Fruit fly (Drosophila melanogaster): ENCODE measurements around the gene CG4553.
A peak's percentile ranks its signal among the peaks of the same experiment; 100 is the strongest.

Gene CG4553

dm6 chr3R:25515450-25516288, 39.0 kb upstream of the CG4553 start, which contains the start of gene msi (continued):
- TF ChIP-seq Pdp1 (GFP tag; optimal IDR thresholded peaks at IDR 0.05) (peak; percentile 69 to 80), Dip2 (GFP tag; IDR thresholded peaks at IDR 0.05) (peak; percentile 71), CG7928 (GFP tag; optimal IDR thresholded peaks at IDR 0.05) (peak; percentile 78), ara (GFP tag; IDR thresholded peaks at IDR 0.05) (peak; percentile 99), CG16863 (GFP tag; optimal IDR thresholded peaks at IDR 0.05) (peak; percentile 62), CG32532 (GFP tag; IDR thresholded peaks at IDR 0.05) (peak; percentile 99), NfI (GFP tag; optimal IDR thresholded peaks at IDR 0.05) (peak; percentile 98), CG17361 (GFP tag; IDR thresholded peaks at IDR 0.05) (peak; percentile 100), CG10209 (GFP tag; optimal IDR thresholded peaks at IDR 0.05) (peak; percentile 99), croc (GFP tag; conservative IDR thresholded peaks at IDR 0.05) (peak; percentile 99), Six4 (GFP tag; optimal IDR thresholded peaks at IDR 0.05) (peak; percentile 97), kah (GFP tag; optimal IDR thresholded peaks at IDR 0.05) (peak; percentile 99), CG6272 (GFP tag; IDR thresholded peaks at IDR 0.05) (peak; percentile 99), CG10366 (GFP tag; IDR thresholded peaks at IDR 0.05) (peak; percentile 98), pnt (GFP tag; optimal IDR thresholded peaks at IDR 0.05) (peak; percentile 81), CG1647 (GFP tag; optimal IDR thresholded peaks at IDR 0.05) (peak; percentile 54), fd64A (GFP tag; optimal IDR thresholded peaks at IDR 0.05) (peak; percentile 88), CG2120 (GFP tag; optimal IDR thresholded peaks at IDR 0.05) (peak; percentile 96), mam (GFP tag; optimal IDR thresholded peaks at IDR 0.05) (peak; percentile 81), CG4617 (GFP tag; optimal IDR thresholded peaks at IDR 0.05; ENCODE audit: borderline replicate concordance) (peak; percentile 88), CG3163 (GFP tag; optimal IDR thresholded peaks at IDR 0.05) (peak; percentile 20), CG14014 (GFP tag; IDR thresholded peaks at IDR 0.05) (peak; percentile 98), Med (GFP tag) (peak; percentile 97), danr (GFP tag; IDR thresholded peaks at IDR 0.05) (peak; percentile 98), pum (GFP tag; optimal IDR thresholded peaks at IDR 0.05) (peak; percentile 80), Ravus (GFP tag; IDR thresholded peaks at IDR 0.05) (peak; percentile 97), CG13775 (GFP tag; optimal IDR thresholded peaks at IDR 0.05) (peak; percentile 98), CG18011 (GFP tag; optimal IDR thresholded peaks at IDR 0.05) (peak; percentile 84), CG8388 (GFP tag; optimal IDR thresholded peaks at IDR 0.05) (peak; percentile 99), CG10274 (GFP tag; optimal IDR thresholded peaks at IDR 0.05) (peak; percentile 86), rib (GFP tag; IDR thresholded peaks at IDR 0.05) (peak; percentile 97), lab (GFP tag; optimal IDR thresholded peaks at IDR 0.05) (peak; percentile 99), esg (GFP tag; conservative IDR thresholded peaks at IDR 0.05) (peak; percentile 99), CG6791 (GFP tag; IDR thresholded peaks at IDR 0.05; ENCODE audit: partially characterized antibody) (peak; percentile 54; the same call in 2 of the 3 replicates), CG31441 (GFP tag; IDR thresholded peaks at IDR 0.05) (peak; percentile 100), Elba2 (GFP tag; optimal IDR thresholded peaks at IDR 0.05) (peak; percentile 59), gsb (GFP tag; IDR thresholded peaks at IDR 0.05) (peak; percentile 97), CG15011 (GFP tag; optimal IDR thresholded peaks at IDR 0.05) (peak; percentile 93), sna (GFP tag; IDR thresholded peaks at IDR 0.05; ENCODE audit: partially characterized antibody) (0 out of 2 replicates have a peak, but pooled peaks have one; percentile 18), fd3F (GFP tag; optimal IDR thresholded peaks at IDR 0.05) (peak; percentile 99), CG30431 (GFP tag; optimal IDR thresholded peaks at IDR 0.05) (peak; percentile 93), Chrac-16 (GFP tag; optimal IDR thresholded peaks at IDR 0.05) (peak; percentile 96), CG7839 (tag; optimal IDR thresholded peaks at IDR 0.05) (peak; percentile 100), mirr (GFP tag; optimal IDR thresholded peaks at IDR 0.05) (peak; percentile 89), CG4360 (GFP tag; IDR thresholded peaks at IDR 0.05) (peak; percentile 88), Eip74EF (GFP tag; optimal IDR thresholded peaks at IDR 0.05) (peak in 1 of 2 experiments; percentile 99), CG13894 (tag; optimal IDR thresholded peaks at IDR 0.05) (peak; percentile 97), CG12299 (tag; optimal IDR thresholded peaks at IDR 0.05) (peak; percentile 98)

Data from whole organism, embryonic.